Worm (Caenorhabditis elegans) whole organism, dauer: ENCODE measurements around the gene W03H9.2.

Source experiments
- unc-62 ChIP-seq: sonication (generic microtip); optimal IDR thresholded peaks from 2 replicates; lab custom pipeline; 2017; ENCODE audit warnings: missing biosample characterization, missing genetic modification reagents, missing genetic modification characterization

The W03H9.2 gene

DNA sequence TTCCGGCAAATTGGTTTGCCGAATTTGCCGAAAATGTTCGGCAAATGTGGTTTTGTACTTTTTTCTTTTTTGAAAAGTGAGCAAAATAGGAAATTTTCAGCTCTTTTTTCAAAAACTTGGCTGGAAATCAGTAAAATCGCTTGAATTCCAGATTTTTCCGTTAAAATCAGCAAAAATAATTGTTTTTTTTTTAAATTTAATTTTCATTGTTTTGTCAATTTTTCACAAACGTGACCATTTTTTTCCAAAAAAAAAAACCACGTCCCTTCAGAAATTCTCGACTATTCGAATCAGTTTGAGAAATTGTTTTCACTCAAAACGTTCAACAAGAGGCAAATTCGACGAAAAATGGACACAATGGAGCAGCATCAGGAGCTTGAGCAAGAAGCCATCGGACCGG is 6.1 kb downstream of the W03H9.2 start, which contains the start of gene K09E4.1:
Gene K09E4.1, plus strand, starts transcription at position 301 of the 400 bp plus-strand sequence.
- TF ChIP-seq unc-62 (GFP tag; lab: Kevin White, UChicago): no peak

DNA sequence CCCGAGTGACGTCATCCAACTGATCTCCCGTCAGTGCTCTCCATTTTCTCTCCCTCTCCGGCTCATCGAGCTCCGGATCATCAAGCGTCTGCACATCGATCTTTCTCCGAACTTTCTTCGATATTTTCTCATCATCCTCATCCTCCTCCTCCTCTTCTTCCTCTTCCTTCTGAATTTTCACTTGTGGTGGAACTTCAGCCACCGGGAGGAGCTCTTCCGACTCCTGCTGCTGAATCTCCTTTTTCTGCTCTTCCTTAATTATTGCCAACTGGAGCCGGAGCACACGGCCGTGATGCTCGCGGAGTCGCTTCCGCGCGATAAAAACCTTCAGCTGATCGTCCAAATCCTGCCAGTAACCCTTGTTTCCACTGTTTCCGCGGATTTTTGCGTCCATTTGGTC is 7.4 kb downstream of the W03H9.2 start:
- no peak for TF ChIP-seq unc-62 (GFP tag; lab: Kevin White, UChicago)

DNA sequence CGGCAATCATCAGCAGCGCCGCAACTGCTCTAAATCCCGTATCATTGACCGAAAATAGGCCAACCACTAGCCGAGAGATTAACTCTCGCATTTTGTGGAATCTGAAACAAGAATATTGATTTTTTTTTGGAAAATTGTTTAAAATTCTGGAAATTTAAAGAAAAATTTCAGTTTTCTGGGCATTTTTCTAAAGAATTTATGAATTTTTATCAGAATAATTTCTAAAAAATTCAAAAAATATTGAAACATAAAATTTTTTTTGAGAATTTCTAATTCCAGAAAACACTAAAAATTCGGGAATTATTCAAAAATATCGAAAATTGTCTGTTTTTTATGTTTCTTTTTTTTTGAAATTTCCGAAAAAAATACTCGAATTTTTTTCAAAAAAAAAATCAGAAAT is 10.9 kb downstream of the W03H9.2 start, which contains the start of gene algn-3:
Gene algn-3, minus strand, starts transcription at position 101 of the 400 bp plus-strand sequence.
- no peak for TF ChIP-seq unc-62 (GFP tag; lab: Kevin White, UChicago)

DNA sequence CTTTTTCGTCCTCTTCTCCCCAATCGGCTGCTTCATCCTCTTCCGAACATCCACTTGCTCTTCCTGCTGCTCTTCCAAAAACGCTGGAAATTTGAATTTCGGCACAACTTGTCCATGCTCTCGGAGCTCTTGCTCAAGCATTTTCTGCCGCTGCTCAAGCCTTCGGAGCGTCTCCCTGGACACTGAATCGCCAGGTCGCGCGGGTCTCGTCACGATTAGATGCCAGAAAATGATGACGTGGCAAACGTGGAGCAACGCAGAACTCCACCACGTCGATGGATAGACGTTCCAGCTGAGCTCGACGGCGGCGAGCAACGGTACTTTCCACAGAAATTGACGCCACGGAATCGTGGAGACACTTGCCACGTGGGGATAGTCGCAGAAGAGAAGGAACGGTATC is 14.5 kb downstream of the W03H9.2 start:
- TF ChIP-seq unc-62 (GFP tag; lab: Kevin White, UChicago): no peak

DNA sequence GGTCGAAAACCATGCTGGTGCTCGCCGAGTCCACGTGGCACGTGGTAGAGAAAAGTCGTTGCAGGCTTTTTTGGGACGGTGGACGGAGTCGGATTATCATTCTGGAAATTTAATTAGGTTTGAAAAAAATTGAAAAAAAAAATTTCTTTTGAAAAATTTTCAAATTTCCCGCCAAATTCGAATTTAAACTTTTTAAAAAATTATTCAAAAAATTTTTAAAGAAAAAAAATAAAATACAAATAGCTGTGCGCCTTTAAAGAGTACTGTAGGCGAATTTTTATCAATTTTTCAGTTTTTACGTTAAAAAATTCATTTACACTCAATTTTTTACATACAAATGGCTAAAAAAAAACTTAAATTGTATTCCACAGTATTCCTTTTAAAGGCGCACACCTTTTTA is 16.8 kb downstream of the W03H9.2 start, which contains the start of gene K09E4.3:
Gene K09E4.3, minus strand, starts transcription at position 101 of the 400 bp plus-strand sequence.
- no peak for TF ChIP-seq unc-62 (GFP tag; lab: Kevin White, UChicago)

DNA sequence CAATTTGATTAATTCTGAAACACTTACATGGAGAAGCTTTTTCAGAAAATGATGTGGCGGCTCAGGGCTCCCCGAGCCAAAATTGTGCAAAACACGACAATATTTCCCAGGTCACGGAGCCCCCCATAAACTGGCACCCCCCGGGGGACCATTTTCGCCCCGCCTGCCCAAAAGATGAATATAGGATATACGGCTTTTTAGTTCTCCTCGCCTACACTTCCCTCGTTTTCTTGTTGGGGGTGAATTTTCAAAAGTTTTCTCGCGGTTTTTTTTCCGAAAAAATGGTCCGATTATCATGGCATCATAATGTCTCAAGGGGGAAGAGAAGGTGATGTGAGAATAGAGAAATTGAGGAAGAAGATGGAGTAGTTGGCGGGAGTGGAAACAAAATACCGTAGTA is 21.6 kb downstream of the W03H9.2 start, which contains the start of gene K09E4.4:
Gene K09E4.4, minus strand, starts transcription at position 101 of the 400 bp plus-strand sequence.
- TF ChIP-seq unc-62 (GFP tag; lab: Kevin White, UChicago): no peak

DNA sequence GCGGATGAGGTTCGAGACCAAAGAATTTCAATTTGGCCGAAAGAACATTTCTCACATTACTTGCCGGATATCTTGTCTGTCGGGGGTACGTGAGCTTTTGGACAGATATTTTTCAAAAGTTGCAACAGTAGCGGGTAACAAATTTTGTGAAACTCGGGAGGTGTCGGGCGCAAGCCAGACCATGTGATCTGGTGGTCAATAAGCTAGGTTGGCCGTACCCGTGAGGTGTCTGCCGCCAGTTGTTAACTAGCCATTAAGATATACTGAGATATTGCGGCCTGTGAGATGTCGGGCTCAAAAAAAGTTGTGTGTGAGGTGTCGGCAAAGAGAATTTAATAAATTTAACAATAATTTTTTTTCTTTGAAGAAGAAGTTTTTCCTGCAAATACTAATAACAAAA is 25.3 kb downstream of the W03H9.2 start:
- TF ChIP-seq unc-62 (GFP tag; lab: Kevin White, UChicago): no peak

DNA sequence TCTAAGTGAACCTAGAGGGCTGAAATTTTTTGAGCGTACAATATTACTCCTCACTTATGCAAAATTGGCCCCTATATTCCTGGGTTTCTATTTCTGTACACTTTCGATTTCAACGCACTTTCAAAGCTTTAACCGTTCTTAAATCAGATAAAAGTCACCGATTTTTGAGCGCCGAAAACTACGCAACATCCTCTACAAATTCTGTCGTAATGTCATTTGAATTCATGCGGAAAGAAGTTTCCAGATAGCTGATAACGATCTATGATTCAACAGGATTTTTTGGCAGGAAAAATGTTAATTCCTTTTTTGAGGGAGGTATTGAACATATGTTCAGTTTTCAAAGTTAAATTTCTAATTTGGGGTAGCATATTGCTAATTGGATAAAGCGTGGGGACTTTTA is 30.8 kb downstream of the W03H9.2 start:
- no peak for TF ChIP-seq unc-62 (GFP tag; lab: Kevin White, UChicago)

DNA sequence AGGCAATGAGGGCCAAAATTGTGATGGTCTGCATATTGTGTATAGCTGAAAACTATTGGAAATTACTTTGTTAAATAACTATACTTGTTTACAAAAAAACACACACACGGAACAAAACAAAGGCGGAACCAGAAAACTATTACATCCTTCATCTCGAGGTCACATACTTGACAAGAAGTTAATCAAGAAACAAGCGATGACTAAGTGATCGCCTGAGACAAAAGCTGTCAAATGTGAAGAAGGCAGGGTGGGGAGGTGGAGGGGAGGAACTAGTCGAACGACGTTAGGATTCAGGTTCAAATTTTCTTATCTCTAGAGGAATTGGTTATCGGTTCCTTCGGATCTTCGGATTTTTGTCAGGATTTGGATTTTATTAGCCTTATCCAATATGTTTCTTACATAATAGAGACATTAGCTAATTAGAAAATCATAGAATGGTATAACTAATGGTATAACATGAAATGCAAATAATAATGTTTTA is 34.4 kb downstream of the W03H9.2 start, which contains the start of gene cpg-7:
Gene cpg-7, minus strand, starts transcription at position 51 of the 481 bp plus-strand sequence.
- TF ChIP-seq unc-62 (GFP tag; lab: Kevin White, UChicago): no peak

DNA sequence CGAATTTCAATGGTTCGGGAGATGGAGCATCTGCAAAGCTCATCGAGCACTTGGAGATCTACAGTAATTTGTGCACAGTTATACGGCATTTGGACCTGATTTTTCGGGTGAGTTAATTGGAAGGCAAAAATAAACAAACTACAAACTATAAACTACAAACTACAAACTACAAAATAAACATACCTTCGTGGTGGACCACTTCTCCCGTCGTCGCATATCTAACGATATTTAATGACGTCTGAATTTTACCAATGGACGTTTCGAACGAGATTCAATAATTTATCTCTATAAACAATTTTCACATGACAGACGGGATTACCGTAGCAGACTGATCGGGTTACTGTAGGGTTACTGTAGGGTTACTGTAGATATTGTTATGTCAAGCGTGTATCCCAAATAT is 37.5 kb downstream of the W03H9.2 start:
- TF ChIP-seq unc-62 (GFP tag; lab: Kevin White, UChicago): no peak

DNA sequence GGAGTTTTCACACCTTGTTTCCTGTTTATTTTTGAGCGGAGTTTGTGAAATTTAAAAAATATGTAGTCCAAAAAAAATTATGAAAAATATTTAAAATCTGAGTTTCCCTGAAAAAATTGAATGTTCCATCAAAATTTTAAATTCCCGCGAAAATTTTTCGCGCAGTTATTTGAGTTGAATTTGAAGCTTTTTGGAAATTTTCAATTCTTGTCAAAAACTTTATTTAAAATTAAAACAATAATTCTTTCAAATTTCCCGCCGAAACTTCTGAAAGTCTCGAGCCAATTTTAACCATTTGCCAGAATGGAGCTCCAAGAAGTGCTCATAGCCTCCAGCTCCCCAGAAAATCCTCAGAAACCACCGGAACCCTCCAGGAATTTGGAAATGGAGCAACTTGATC is 39.2 kb downstream of the W03H9.2 start, which contains the start of gene gur-4:
Gene gur-4, plus strand, starts transcription at position 301 of the 400 bp plus-strand sequence.
- no peak for TF ChIP-seq unc-62 (GFP tag; lab: Kevin White, UChicago)

DNA sequence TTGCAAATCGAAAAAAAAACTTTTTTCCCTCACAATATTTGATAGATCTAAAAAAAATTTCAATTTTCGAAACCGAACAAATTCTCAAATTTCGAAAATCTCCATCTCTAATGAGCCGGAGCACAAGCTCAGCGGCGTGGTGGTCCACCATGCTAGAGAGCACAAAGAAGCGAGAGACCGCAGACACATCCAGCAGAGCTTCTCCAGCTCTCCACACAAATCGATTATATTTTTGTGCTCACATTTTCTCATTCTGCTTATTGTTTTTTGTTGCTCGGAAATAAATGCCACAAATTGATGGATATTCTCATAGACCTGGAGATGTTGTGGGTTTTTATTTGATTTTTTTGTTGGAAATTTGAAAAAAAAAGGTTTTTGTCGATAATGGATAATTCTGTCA is 41.6 kb downstream of the W03H9.2 start:
- no peak for TF ChIP-seq unc-62 (GFP tag; lab: Kevin White, UChicago)

DNA sequence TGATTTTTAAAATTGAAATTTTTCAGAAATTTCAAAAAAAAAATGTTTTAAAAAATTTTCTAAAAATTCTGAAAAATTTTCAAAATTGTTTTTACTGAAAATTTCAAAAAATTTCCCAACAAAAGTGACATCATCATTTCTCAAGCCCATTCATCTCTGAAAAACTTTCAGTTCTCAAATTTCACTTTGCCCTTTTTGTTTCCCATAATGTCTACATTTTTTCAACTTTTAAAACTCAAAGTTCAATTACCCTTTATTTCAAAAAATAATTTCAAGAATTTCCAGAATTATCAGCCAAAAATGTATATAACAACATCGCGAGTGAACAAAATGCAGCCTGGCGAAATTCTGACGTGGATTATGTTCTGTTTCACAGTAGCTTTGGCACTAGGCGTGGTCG is 42.7 kb downstream of the W03H9.2 start, which contains the start of gene bkip-1:
Gene bkip-1, plus strand, starts transcription at position 301 of the 400 bp plus-strand sequence.
- no peak for TF ChIP-seq unc-62 (GFP tag; lab: Kevin White, UChicago)

DNA sequence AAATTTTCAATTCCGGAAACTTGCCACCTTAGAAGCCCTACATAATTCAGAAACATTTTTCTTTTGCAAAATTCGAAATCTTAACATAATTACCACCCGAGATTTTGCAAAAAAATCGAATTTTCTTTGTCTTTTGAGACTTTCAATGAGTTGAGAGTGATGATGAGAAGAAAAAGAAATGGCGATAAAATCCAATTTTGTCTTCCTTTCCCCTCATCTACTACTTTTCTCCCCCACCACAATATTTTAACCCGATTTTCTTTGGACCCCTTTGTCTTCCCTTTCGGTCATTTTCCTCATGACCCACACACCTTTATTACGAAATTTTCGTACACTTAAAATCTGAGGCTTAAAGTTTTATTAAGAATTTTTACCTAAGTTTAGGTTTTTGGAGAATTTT is 45.3 kb downstream of the W03H9.2 start:
- no peak for TF ChIP-seq unc-62 (GFP tag; lab: Kevin White, UChicago)

DNA sequence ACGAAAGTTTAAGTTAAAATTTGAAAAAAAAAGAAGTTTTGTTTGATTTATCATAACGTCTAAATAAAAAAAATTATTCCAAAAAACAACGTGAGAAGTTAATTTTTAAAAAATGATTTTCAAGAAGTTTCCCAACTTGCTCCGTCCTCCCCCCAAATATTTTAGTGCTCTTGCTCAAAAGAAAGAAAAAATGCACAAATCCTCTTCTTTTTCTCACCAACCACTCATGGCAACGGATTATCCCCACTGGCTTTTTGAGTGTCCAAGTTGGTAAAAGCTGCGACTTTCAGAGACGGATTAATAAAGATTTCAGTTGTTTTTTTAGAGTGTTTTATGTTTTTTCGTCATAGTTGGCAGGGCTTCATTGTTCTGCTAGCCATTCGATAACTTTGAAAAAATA is 46.2 kb downstream of the W03H9.2 start, which contains the start of gene Y39G8C.2:
Gene Y39G8C.2, minus strand, starts transcription at position 101 of the 400 bp plus-strand sequence.
- no peak for TF ChIP-seq unc-62 (GFP tag; lab: Kevin White, UChicago)

DNA sequence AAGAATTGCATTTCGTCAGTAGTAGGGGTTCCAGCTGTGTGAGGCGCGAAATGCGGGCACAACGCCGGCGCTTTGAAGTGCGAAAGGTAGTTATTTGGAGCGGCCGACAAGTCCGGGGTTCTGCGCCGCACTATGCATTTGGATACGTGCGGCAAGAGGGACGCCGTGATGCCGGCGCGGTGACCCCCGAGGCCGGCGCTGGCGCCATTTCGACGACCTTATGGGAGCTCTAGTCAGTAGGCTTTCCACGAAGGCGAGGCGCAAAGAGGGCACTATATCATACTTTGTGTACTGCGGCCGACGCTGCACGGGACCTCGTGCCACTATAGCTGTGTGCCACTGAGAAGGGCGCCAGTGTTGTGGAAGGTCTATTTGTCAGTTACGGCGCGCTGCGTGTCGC is 46.9 kb downstream of the W03H9.2 start:
- TF ChIP-seq unc-62 (GFP tag; lab: Kevin White, UChicago): no peak

DNA sequence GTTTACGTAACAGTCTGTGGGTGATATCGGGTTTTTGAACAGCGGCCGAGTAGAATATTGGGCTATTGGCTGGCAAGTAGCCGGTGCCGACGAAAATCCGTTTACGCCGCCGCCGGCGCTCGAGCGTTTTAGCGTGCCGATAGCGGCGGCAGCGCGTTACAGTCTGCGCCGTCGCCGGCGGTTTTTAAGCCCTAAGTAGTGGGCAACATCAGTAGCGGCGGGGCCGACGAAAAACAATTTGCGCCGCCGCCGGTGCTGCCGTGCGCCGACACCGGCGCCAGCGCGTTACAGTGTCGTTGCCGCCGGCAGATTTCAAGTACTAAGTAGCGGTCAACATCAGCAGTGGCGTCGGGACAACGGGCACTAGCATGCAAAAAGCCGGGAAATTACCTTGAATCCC is 47.8 kb downstream of the W03H9.2 start:
- TF ChIP-seq unc-62 (GFP tag; lab: Kevin White, UChicago): no peak
